Fruit fly (Drosophila melanogaster): Measurements from ENCODE around the gene CG32801.

CG32801 gene

dm6 chrX:1897384-1897783 is 5.6 kb downstream of the CG32801 start (continued):
- TF ChIP-seq CG31627 (GFP tag; optimal IDR thresholded peaks at IDR 0.05) (peak; percentile 69), salr (GFP tag; optimal IDR thresholded peaks at IDR 0.05) (peak in 1 of 2 experiments; percentile 7), CG16779 (tag; optimal IDR thresholded peaks at IDR 0.05) (no peak), CG8632 (GFP tag; optimal IDR thresholded peaks at IDR 0.05) (no peak), Eip93F (GFP tag; optimal IDR thresholded peaks at IDR 0.05) (no peak), topi (GFP tag; optimal IDR thresholded peaks at IDR 0.05) (peak; percentile 66), CG9139 (GFP tag; optimal IDR thresholded peaks at IDR 0.05) (no peak), acj6 (GFP tag; optimal IDR thresholded peaks at IDR 0.05) (peak; percentile 46), fkh (GFP tag; optimal IDR thresholded peaks at IDR 0.05) (no peak), esn (GFP tag; optimal IDR thresholded peaks at IDR 0.05) (peak; percentile 67), Ets96B (tag; optimal IDR thresholded peaks at IDR 0.05) (peak; percentile 44), Hr39 (GFP tag; optimal IDR thresholded peaks at IDR 0.05) (peak; percentile 75)

dm6 chrX:1893532-1893931 is 9.4 kb downstream of the CG32801 start:
- TF ChIP-seq CG32006 (GFP tag; optimal IDR thresholded peaks at IDR 0.05) (no peak), CG10631 (GFP tag; optimal IDR thresholded peaks at IDR 0.05) (no peak), Lpt (GFP tag; optimal IDR thresholded peaks at IDR 0.05) (no peak), CG6854 (GFP tag; optimal IDR thresholded peaks at IDR 0.05) (no peak), CG10669 (GFP tag; optimal IDR thresholded peaks at IDR 0.05) (no peak), Met (GFP tag; optimal IDR thresholded peaks at IDR 0.05) (no peak), OdsH (GFP tag; optimal IDR thresholded peaks at IDR 0.05) (no peak), pdm3 (GFP tag; optimal IDR thresholded peaks at IDR 0.05) (no peak), Gug (GFP tag; IDR thresholded peaks at IDR 0.05) (no peak), achi (GFP tag; optimal IDR thresholded peaks at IDR 0.05) (no peak), CG6276 (GFP tag; optimal IDR thresholded peaks at IDR 0.05) (no peak), eg (GFP tag; IDR thresholded peaks at IDR 0.05) (no peak)

dm6 chrX:1889926-1890325 is 13.1 kb downstream of the CG32801 start, which contains the start of the genes trr and mRpL16:
Gene trr, minus strand, starts transcription at chrX:1889950.
Gene mRpL16, plus strand, starts transcription at chrX:1890256.
- TF ChIP-seq salr (GFP tag; optimal IDR thresholded peaks at IDR 0.05) (no peak), Ets21C (GFP tag; optimal IDR thresholded peaks at IDR 0.05) (no peak), CG6854 (GFP tag; optimal IDR thresholded peaks at IDR 0.05) (no peak), acj6 (GFP tag; optimal IDR thresholded peaks at IDR 0.05) (no peak), CG8119 (GFP tag; IDR thresholded peaks at IDR 0.05) (no peak), ss (GFP tag; optimal IDR thresholded peaks at IDR 0.05) (no peak), spab (GFP tag; optimal IDR thresholded peaks at IDR 0.05) (no peak), CG6808 (GFP tag; optimal IDR thresholded peaks at IDR 0.05) (no peak), vri (GFP tag; optimal IDR thresholded peaks at IDR 0.05) (no peak), CG6163 (GFP tag; IDR thresholded peaks at IDR 0.05) (no peak), lz (GFP tag; optimal IDR thresholded peaks at IDR 0.05) (peak; percentile 44), dsx (GFP tag; optimal IDR thresholded peaks at IDR 0.05; ENCODE audit: poor library complexity, severe bottlenecking) (no peak), Sox102F (GFP tag; optimal IDR thresholded peaks at IDR 0.05) (no peak), CG3032 (tag; optimal IDR thresholded peaks at IDR 0.05) (peak; percentile 54), eg (GFP tag; IDR thresholded peaks at IDR 0.05) (peak; percentile 39; the same call in 1 of the 3 replicates), CG31627 (GFP tag; optimal IDR thresholded peaks at IDR 0.05) (peak; percentile 36), Hr38 (GFP tag; optimal IDR thresholded peaks at IDR 0.05) (no peak), cyc (GFP tag; optimal IDR thresholded peaks at IDR 0.05) (no peak), Smox (GFP tag; optimal IDR thresholded peaks at IDR 0.05) (no peak), Sox14 (GFP tag; optimal IDR thresholded peaks at IDR 0.05) (no peak), esn (GFP tag; optimal IDR thresholded peaks at IDR 0.05) (peak; percentile 44), Met (GFP tag; optimal IDR thresholded peaks at IDR 0.05) (no peak), CG8632 (GFP tag; optimal IDR thresholded peaks at IDR 0.05) (no peak), fd85E (GFP tag; optimal IDR thresholded peaks at IDR 0.05) (no peak), Sox15 (GFP tag; optimal IDR thresholded peaks at IDR 0.05) (no peak), net (GFP tag; optimal IDR thresholded peaks at IDR 0.05) (no peak), CG11294 (GFP tag; IDR thresholded peaks at IDR 0.05) (no peak), CG8319 (GFP tag; optimal IDR thresholded peaks at IDR 0.05) (no peak), Ets96B (tag; optimal IDR thresholded peaks at IDR 0.05) (no peak), topi (GFP tag; optimal IDR thresholded peaks at IDR 0.05) (no peak), CG4318 (GFP tag; optimal IDR thresholded peaks at IDR 0.05) (no peak), CG10669 (GFP tag; optimal IDR thresholded peaks at IDR 0.05) (no peak), fd59A (GFP tag; optimal IDR thresholded peaks at IDR 0.05) (no peak), CG16779 (tag; optimal IDR thresholded peaks at IDR 0.05) (no peak), svp (GFP tag) (no peak), CG6276 (GFP tag; optimal IDR thresholded peaks at IDR 0.05) (no peak), fkh (GFP tag; optimal IDR thresholded peaks at IDR 0.05) (no peak), OdsH (GFP tag; optimal IDR thresholded peaks at IDR 0.05) (no peak)

All from whole organism, prepupa.